Worm (Caenorhabditis elegans): Measurements from ENCODE around the gene R102.1.

Gene R102.1

ce11 chrIV:10714594-10714993, 28.7 kb downstream of the R102.1 start:
- TF ChIP-seq cnd-1 (tag; optimal IDR thresholded peaks at IDR 0.05), result no peak
- TF ChIP-seq nhr-28 (tag; optimal IDR thresholded peaks at IDR 0.05), result no peak
- peak; percentile 29 for TF ChIP-seq nhr-2 (tag; optimal IDR thresholded peaks at IDR 0.05)
- TF ChIP-seq ztf-11 (tag; optimal IDR thresholded peaks at IDR 0.05), result no peak
- peak; percentile 7 for TF ChIP-seq pha-4 (tag; optimal IDR thresholded peaks at IDR 0.05)

DNA sequence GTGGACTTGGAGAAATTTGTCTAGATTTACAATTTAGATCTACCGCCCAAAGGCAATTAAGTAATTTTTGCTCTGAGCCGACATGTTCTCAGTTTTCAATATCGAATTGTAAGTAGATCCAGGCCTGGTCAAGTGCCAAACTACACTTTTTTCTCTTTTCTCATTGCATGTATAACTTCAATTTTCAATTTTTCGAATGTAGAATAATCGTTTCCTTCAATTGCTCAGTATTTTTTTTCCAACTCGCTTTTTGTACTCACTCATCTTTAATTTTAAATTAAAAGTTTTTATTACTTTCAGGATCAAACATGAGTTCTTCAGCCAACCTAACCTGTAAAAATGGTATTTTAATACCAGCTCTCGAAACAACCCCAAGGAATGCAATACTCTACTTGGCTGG, 30.5 kb downstream of the R102.1 start, which contains the start of gene ncx-3:
Gene ncx-3, plus strand, starts transcription at position 301 of the 400 bp plus-strand sequence.
- TF ChIP-seq tbx-8 (GFP tag; optimal IDR thresholded peaks at IDR 0.05), result no peak
- TF ChIP-seq pha-4 (tag; optimal IDR thresholded peaks at IDR 0.05), result no peak
- no peak for TF ChIP-seq nhr-28 (tag; optimal IDR thresholded peaks at IDR 0.05)
- no peak for TF ChIP-seq mls-2 (tag; optimal IDR thresholded peaks at IDR 0.05)
- no peak for TF ChIP-seq mep-1 (tag; optimal IDR thresholded peaks at IDR 0.05)
- no peak for TF ChIP-seq elt-3 (tag; optimal IDR thresholded peaks at IDR 0.05)
- no peak for TF ChIP-seq blmp-1 (tag; optimal IDR thresholded peaks at IDR 0.05)
- no peak for TF ChIP-seq drap-1 (GFP tag; optimal IDR thresholded peaks at IDR 0.05)
- TF ChIP-seq sptf-1 (tag; optimal IDR thresholded peaks at IDR 0.05), result no peak
- no peak for TF ChIP-seq unc-120 (tag; optimal IDR thresholded peaks at IDR 0.05; ENCODE audit: poor library complexity, severe bottlenecking)
- TF ChIP-seq unc-62 (GFP tag; optimal IDR thresholded peaks at IDR 0.05), result no peak
- no peak for TF ChIP-seq nhr-2 (tag; optimal IDR thresholded peaks at IDR 0.05)
- TF ChIP-seq lin-32 (GFP tag; optimal IDR thresholded peaks at IDR 0.05), result no peak
- no peak for TF ChIP-seq ceh-83 (GFP tag; optimal IDR thresholded peaks at IDR 0.05)
- no peak for TF ChIP-seq hlh-1 (tag; optimal IDR thresholded peaks at IDR 0.05)
- no peak for TF ChIP-seq bed-3 (GFP tag; optimal IDR thresholded peaks at IDR 0.05)
- TF ChIP-seq snpc-4 (tag; optimal IDR thresholded peaks at IDR 0.05), result no peak
- no peak for TF ChIP-seq ham-2 (GFP tag; optimal IDR thresholded peaks at IDR 0.05)
- TF ChIP-seq elt-1 (tag; optimal IDR thresholded peaks at IDR 0.05; ENCODE audit: borderline replicate concordance, insufficient read depth), result no peak

ce11 chrIV:10718075-10718474, 32.2 kb downstream of the R102.1 start:
- TF ChIP-seq ztf-11 (tag; optimal IDR thresholded peaks at IDR 0.05), result no peak
- peak; percentile 83 for TF ChIP-seq elt-1 (tag; optimal IDR thresholded peaks at IDR 0.05; ENCODE audit: borderline replicate concordance, insufficient read depth)

DNA sequence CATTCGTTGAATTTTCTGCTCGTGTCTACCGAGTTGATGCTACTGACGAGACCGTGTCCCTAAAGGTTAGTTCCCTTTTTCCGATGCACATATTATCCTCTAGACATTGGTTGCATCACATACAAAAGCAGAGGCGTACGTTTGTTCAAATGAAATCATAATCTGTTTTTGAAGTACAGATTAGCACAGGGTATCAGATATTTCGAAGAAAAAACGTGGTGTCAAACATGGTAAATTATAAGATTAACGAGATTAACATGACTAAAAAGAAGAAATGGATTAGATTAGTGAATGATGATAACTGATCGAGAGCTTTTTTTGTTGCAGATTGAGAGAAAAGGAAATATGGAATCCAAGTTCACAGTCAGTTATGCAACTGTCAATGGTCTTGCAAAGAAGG, 33.0 kb downstream of the R102.1 start:
- no peak for TF ChIP-seq hlh-1 (tag; optimal IDR thresholded peaks at IDR 0.05)
- TF ChIP-seq ham-2 (GFP tag; optimal IDR thresholded peaks at IDR 0.05), result no peak
- TF ChIP-seq pha-4 (tag; optimal IDR thresholded peaks at IDR 0.05), result no peak
- no peak for TF ChIP-seq ztf-11 (tag; optimal IDR thresholded peaks at IDR 0.05)
- TF ChIP-seq mep-1 (tag; optimal IDR thresholded peaks at IDR 0.05), result no peak
- no peak for TF ChIP-seq ces-1 (GFP tag; optimal IDR thresholded peaks at IDR 0.05)
- TF ChIP-seq flh-1 (GFP tag; optimal IDR thresholded peaks at IDR 0.05), result no peak
- TF ChIP-seq sptf-1 (tag; optimal IDR thresholded peaks at IDR 0.05), result no peak
- TF ChIP-seq elt-1 (tag; optimal IDR thresholded peaks at IDR 0.05; ENCODE audit: borderline replicate concordance, insufficient read depth), result no peak
- no peak for TF ChIP-seq cnd-1 (tag; optimal IDR thresholded peaks at IDR 0.05)
- no peak for TF ChIP-seq lin-13 (tag; optimal IDR thresholded peaks at IDR 0.05)
- no peak for TF ChIP-seq ceh-39 (tag; optimal IDR thresholded peaks at IDR 0.05)

- TF ChIP-seq nhr-2 (tag; optimal IDR thresholded peaks at IDR 0.05) (peak; percentile 7), lin-13 (tag; optimal IDR thresholded peaks at IDR 0.05) (no peak)
These were observed 41.9 kb downstream of the R102.1 start, which contains the start of gene ZC168.2 for ce11 chrIV:10727734-10728133. Gene ZC168.2 (plus strand): TSS chrIV:10728034.

DNA sequence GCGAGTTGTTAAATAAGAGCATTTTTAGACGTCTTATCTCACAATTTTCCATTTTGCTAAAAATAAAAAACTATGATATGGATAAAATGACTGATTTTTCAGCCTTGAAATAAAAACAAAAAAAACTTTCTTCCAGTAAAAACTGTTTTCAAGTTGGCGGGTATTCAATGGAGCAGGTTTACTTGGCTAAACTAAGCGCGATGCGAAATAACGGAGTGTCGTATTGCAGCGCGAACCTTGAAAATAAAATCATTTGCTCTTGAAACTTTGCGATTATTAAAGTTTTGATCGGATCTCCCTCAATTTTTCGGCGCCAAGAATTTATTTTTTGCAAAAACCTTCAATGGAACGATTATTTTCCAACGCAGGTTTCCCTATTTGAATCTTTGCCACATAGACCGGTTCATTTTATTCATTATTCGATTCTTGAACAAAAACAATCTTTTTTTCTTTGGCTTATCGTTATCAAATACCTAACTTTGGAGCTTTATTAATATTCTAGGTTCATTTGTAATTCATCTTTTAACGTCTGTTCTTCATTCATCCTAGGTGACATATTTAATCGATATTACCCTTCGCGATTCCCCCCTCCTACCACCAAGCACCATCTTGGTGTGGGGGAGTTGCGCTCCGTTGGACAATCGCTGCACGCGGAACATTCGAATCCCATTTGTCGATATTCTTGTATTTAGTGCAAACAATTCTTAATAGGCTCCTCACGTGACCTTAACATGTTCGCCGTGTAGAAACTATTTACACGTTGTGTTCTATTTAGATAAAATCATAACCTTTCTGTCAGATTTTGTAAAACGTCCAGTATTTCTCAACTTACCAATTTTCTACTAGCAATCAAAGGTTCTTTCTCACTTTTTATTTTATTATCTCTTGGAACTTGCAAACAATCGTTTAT, 48.9 kb downstream of the R102.1 start, which contains the start of the genes orc-5 and cyb-1:
Gene orc-5, minus strand, starts transcription at position 62 of the 910 bp plus-strand sequence.
Gene cyb-1, plus strand, starts transcription at position 690 of the 910 bp plus-strand sequence.
- TF ChIP-seq pha-4 (tag; optimal IDR thresholded peaks at IDR 0.05) (peak; percentile 54), unc-62 (GFP tag; optimal IDR thresholded peaks at IDR 0.05) (no peak), nhr-237 (tag; optimal IDR thresholded peaks at IDR 0.05) (peak; percentile 57), mep-1 (tag; optimal IDR thresholded peaks at IDR 0.05) (peak; percentile 71), hlh-1 (tag; optimal IDR thresholded peaks at IDR 0.05) (peak; percentile 39), bed-3 (GFP tag; optimal IDR thresholded peaks at IDR 0.05) (no peak), ham-2 (GFP tag; optimal IDR thresholded peaks at IDR 0.05) (no peak), lin-32 (GFP tag; optimal IDR thresholded peaks at IDR 0.05) (no peak), mab-5 (tag; optimal IDR thresholded peaks at IDR 0.05) (peak; percentile 24), blmp-1 (tag; optimal IDR thresholded peaks at IDR 0.05) (no peak), sptf-1 (tag; optimal IDR thresholded peaks at IDR 0.05) (peak; percentile 42), lin-13 (tag; optimal IDR thresholded peaks at IDR 0.05) (peak; percentile 40), nhr-12 (tag; optimal IDR thresholded peaks at IDR 0.05) (no peak), lsy-2 (tag; optimal IDR thresholded peaks at IDR 0.05) (peak; percentile 47), unc-120 (tag; optimal IDR thresholded peaks at IDR 0.05; ENCODE audit: poor library complexity, severe bottlenecking) (no peak), ceh-43 (GFP tag; optimal IDR thresholded peaks at IDR 0.05) (no peak), ceh-83 (GFP tag; optimal IDR thresholded peaks at IDR 0.05) (peak; percentile 7), ces-1 (GFP tag; optimal IDR thresholded peaks at IDR 0.05) (peak; percentile 55)
